Fruit fly (Drosophila melanogaster) whole organism, embryonic: ENCODE measurements around the gene Sodh1.

Experiments used
- CG31365 ChIP-seq: fragments of 200-800 bp; sonication (Bioruptor generic); optimal IDR thresholded peaks from 2 replicates; lab custom pipeline; 2018; ENCODE audit warnings: missing biosample characterization, mild to moderate bottlenecking, missing genetic modification characterization
- CG8478 ChIP-seq: fragments of >200 bp; optimal IDR thresholded peaks from 2 replicates; lab custom pipeline; 2018
- Hsf ChIP-seq: fragments of 200-800 bp; sonication (Bioruptor generic); optimal IDR thresholded peaks from 3 replicates; lab custom pipeline; 2016; ENCODE audit warnings: missing biosample characterization, missing genetic modification characterization
- Stat92E ChIP-seq, 3 experiments: fragments of >200 bp in 2 of 3; fragments of 200-800 bp in 1 of 3; sonication (Bioruptor generic) in 1 of 3; optimal IDR thresholded peaks; 2 replicates each; lab custom pipeline; 2017 to 2019; ENCODE audit warnings: missing biosample characterization in 3 of 3, missing genetic modification characterization in 3 of 3, mild to moderate bottlenecking in 1 of 3, moderate library complexity in 1 of 3
- ham ChIP-seq: fragments of 200-800 bp; sonication (Bioruptor generic); IDR thresholded peaks from 2 replicates; pipeline ENCODE4 v1.3.6; 2022; ENCODE audit warnings: missing biosample characterization, missing genetic modification characterization
- pb ChIP-seq: fragments of 200-800 bp; sonication (Bioruptor generic); optimal IDR thresholded peaks from 3 replicates; lab custom pipeline; 2016; ENCODE audit warnings: missing biosample characterization, missing genetic modification characterization
- schlank ChIP-seq: fragments of 200-800 bp; sonication (Bioruptor generic); optimal IDR thresholded peaks from 2 replicates; lab custom pipeline; 2018; ENCODE audit warnings: missing biosample characterization, mild to moderate bottlenecking, missing genetic modification characterization
- sr ChIP-seq: fragments of 200-800 bp; sonication (Bioruptor generic); IDR thresholded peaks from 3 replicates; pipeline ENCODE4 v1.3.6; 2022; ENCODE audit warnings: missing biosample characterization, missing genetic modification characterization

- TF ChIP-seq ham (GFP tag; lab: Robert Waterston, UW), result no peak
- TF ChIP-seq Stat92E (GFP tag; optimal IDR thresholded peaks at IDR 0.05; lab: Kevin White, UChicago), result no peak
- TF ChIP-seq CG31365, result no peak
- TF ChIP-seq Hsf (GFP tag; lab: Kevin White, UChicago), result no peak
- TF ChIP-seq CG8478 (lab: Kevin White, UChicago), result no peak
- TF ChIP-seq pb, result no peak
- peak; percentile 89 for TF ChIP-seq sr (GFP tag; lab: Robert Waterston, UW)
- no peak for TF ChIP-seq schlank (tag; lab: Kevin White, UChicago)
Measured at dm6 chr3R:7004496-7005206, 47.5 kb upstream of the Sodh1 start.
